Fruit fly (Drosophila melanogaster): ENCODE data around the gene janA.

DNA sequence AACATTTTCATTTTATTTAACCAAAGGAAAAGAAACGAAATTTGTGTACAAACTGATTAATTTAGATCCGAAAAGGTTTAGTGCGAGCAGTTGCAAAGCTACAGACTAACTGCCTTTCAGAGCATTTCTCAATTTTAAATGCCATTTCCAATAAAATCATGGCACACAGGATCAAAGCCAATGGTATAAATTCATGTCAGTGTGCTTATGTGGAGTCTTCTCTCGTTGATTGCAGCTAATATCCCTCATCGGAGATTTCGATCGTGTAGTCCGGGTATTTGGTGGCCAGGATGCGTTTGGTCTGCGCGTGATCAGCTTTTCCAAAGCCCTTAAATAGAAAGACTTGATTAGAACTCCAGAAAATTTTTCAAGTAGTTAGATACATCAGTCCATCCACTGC is 705 bp downstream of the janA start, which contains the start of gene janB:
- no peak for TF ChIP-seq psq (optimal IDR thresholded peaks at IDR 0.05)
- TF ChIP-seq usp (GFP tag; optimal IDR thresholded peaks at IDR 0.05), result no peak
- no peak for TF ChIP-seq pan (optimal IDR thresholded peaks at IDR 0.05)
- TF ChIP-seq Dll (optimal IDR thresholded peaks at IDR 0.05), result no peak
- no peak for TF ChIP-seq CG8478 (optimal IDR thresholded peaks at IDR 0.05)
